Fruit fly (Drosophila melanogaster) whole organism: ENCODE measurements around the gene poe.

Experiments used
- CG8478 ChIP-seq: fragments of >200 bp; optimal IDR thresholded peaks from 2 replicates; lab custom pipeline; 2018; ENCODE audit warnings: inconsistent platforms
- EcR ChIP-seq, 2 experiments: fragments of >200 bp; optimal IDR thresholded peaks; 2 replicates each; lab custom pipeline; 2017; ENCODE audit warnings: missing biosample characterization in 2 of 2, missing genetic modification characterization in 2 of 2, missing genetic modification reagents in 2 of 2
- pan ChIP-seq: fragments of >200 bp; optimal IDR thresholded peaks from 2 replicates; lab custom pipeline; 2017
- psq ChIP-seq: fragments of >200 bp; optimal IDR thresholded peaks from 2 replicates; lab custom pipeline; 2017
- usp ChIP-seq: fragments of >200 bp; optimal IDR thresholded peaks from 2 replicates; lab custom pipeline; 2017; ENCODE audit warnings: missing biosample characterization, missing genetic modification characterization, mixed read lengths

dm6 chr2L:8103073-8103472 lies 31.6 kb upstream of the poe start:
- TF ChIP-seq EcR (GFP tag; optimal IDR thresholded peaks at IDR 0.05; lab: Kevin White, UChicago) (no peak), CG8478 (no peak), usp (no peak), psq (lab: Kevin White, UChicago) (no peak), pan (lab: Kevin White, UChicago) (peak; percentile 46)
